Worm (Caenorhabditis elegans) whole organism, L3 larva: ENCODE results near the gene sre-42.

Experiments
- ZK546.5 ChIP-seq: sonication (generic microtip); optimal IDR thresholded peaks from 2 replicates; lab custom pipeline; 2017; ENCODE audit warnings: missing biosample characterization, missing genetic modification characterization
- aly-2 ChIP-seq: fragments of 150-350 bp; optimal IDR thresholded peaks from 2 replicates; lab custom pipeline; 2014; ENCODE audit warnings: missing biosample characterization, missing genetic modification characterization
- egl-27 ChIP-seq: sonication (generic microtip); optimal IDR thresholded peaks from 4 replicates; lab custom pipeline; 2017; ENCODE audit warnings: missing biosample characterization, missing genetic modification reagents, missing genetic modification characterization
- elt-2 ChIP-seq: sonication (generic microtip); optimal IDR thresholded peaks from 2 replicates; lab custom pipeline; 2016; ENCODE audit warnings: missing genetic modification reagents, mild to moderate bottlenecking, missing genetic modification characterization, missing compliant biosample characterization
- jun-1 ChIP-seq: fragments of 150-350 bp; optimal IDR thresholded peaks from 2 replicates; lab custom pipeline; 2014; ENCODE audit warnings: missing biosample characterization, missing genetic modification reagents, missing genetic modification characterization
- mml-1 ChIP-seq: fragments of 150-350 bp; sonication (generic microtip); optimal IDR thresholded peaks from 3 replicates; lab custom pipeline; 2014; ENCODE audit warnings: missing biosample characterization, missing genetic modification characterization
- nhr-237 ChIP-seq: fragments of 150-350 bp; optimal IDR thresholded peaks from 2 replicates; lab custom pipeline; 2014; ENCODE audit warnings: missing biosample characterization, missing genetic modification characterization
- nhr-25 ChIP-seq: sonication (generic microtip); optimal IDR thresholded peaks from 2 replicates; lab custom pipeline; 2017; ENCODE audit warnings: missing biosample characterization, missing genetic modification characterization
- nhr-43 ChIP-seq: sonication (generic microtip); optimal IDR thresholded peaks from 2 replicates; lab custom pipeline; 2016; ENCODE audit warnings: mild to moderate bottlenecking, missing genetic modification characterization, missing compliant biosample characterization; ENCODE audit not compliant: poor library complexity, severe bottlenecking
- snpc-4 ChIP-seq: fragments of 150-350 bp; optimal IDR thresholded peaks from 2 replicates; lab custom pipeline; 2014; ENCODE audit warnings: missing biosample characterization, missing genetic modification characterization
- unc-39 ChIP-seq: sonication (generic microtip); optimal IDR thresholded peaks from 4 replicates; lab custom pipeline; 2017; ENCODE audit warnings: missing biosample characterization, missing genetic modification characterization
- unc-62 ChIP-seq: fragments of 150-350 bp; sonication (generic microtip); optimal IDR thresholded peaks from 4 replicates; lab custom pipeline; 2014; ENCODE audit warnings: missing biosample characterization, missing genetic modification reagents, missing genetic modification characterization
- ztf-11 ChIP-seq: fragments of 150-350 bp; optimal IDR thresholded peaks from 2 replicates; lab custom pipeline; 2014; ENCODE audit warnings: missing biosample characterization, missing genetic modification characterization

DNA sequence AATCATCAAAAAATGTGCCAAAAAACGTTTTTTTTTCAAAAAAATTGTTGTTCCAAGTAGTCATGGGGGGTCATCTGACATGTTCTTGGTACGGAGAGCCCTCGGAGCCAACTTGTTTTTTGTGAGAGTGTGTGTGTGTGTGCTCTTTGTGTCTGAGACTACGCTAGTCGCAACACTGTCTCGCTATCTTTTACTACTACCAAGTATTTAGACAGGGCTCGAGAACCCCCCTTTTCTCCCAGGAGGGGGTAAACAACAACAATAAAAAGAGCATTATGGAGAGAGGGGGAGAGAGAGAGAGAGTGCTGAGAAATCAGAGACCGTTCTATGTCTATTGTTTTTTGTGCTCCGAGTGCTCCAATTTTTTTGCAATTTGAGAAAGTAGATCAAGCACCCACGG is 7.9 kb downstream of the sre-42 start:
- TF ChIP-seq elt-2 (no peak), ZK546.5 (no peak), nhr-25 (tag; lab: Kevin White, UChicago) (no peak), mml-1 (tag; lab: Kevin White, UChicago) (no peak), nhr-237 (tag; lab: Kevin White, UChicago) (no peak), unc-62 (no peak), aly-2 (tag; lab: Kevin White, UChicago) (no peak), jun-1 (tag; lab: Kevin White, UChicago) (no peak), nhr-43 (no peak), egl-27 (no peak), ztf-11 (tag; lab: Kevin White, UChicago) (no peak), unc-39 (no peak), snpc-4 (tag; lab: Kevin White, UChicago) (no peak)
